Fruit fly (Drosophila melanogaster): ENCODE data around the gene CG4496.

Gene CG4496

dm6 chr2L:7222829-7223272, 33.0 kb upstream of the CG4496 start, which contains the start of gene mEFG1 (continued):
- TF ChIP-seq CG9797 (GFP tag; optimal IDR thresholded peaks at IDR 0.05): peak; percentile 60
- no peak for TF ChIP-seq CG31441 (GFP tag; IDR thresholded peaks at IDR 0.05)
- TF ChIP-seq Hsf (GFP tag; optimal IDR thresholded peaks at IDR 0.05): no peak
- TF ChIP-seq NC2α (GFP tag; optimal IDR thresholded peaks at IDR 0.05): no peak
- TF ChIP-seq dpn (GFP tag; optimal IDR thresholded peaks at IDR 0.05): no peak
- TF ChIP-seq CG7357 (GFP tag; IDR thresholded peaks at IDR 0.05): no peak
- TF ChIP-seq Blimp-1 (GFP tag; optimal IDR thresholded peaks at IDR 0.05): no peak
- no peak for TF ChIP-seq CG16863 (GFP tag; optimal IDR thresholded peaks at IDR 0.05)
- no peak for TF ChIP-seq h (optimal IDR thresholded peaks at IDR 0.05)
- TF ChIP-seq B-H1 (GFP tag; IDR thresholded peaks at IDR 0.05): no peak
- TF ChIP-seq her (GFP tag; optimal IDR thresholded peaks at IDR 0.05): no peak
- TF ChIP-seq trem (tag; optimal IDR thresholded peaks at IDR 0.05): peak; percentile 25
- TF ChIP-seq oc (tag; optimal IDR thresholded peaks at IDR 0.05): no peak
- no peak for TF ChIP-seq wor (GFP tag; IDR thresholded peaks at IDR 0.05)
- TF ChIP-seq CG17385 (GFP tag; optimal IDR thresholded peaks at IDR 0.05): no peak
- no peak for TF ChIP-seq CTCF (GFP tag; optimal IDR thresholded peaks at IDR 0.05)
- TF ChIP-seq HLHmδ (GFP tag; optimal IDR thresholded peaks at IDR 0.05): no peak
- TF ChIP-seq Asciz (GFP tag; optimal IDR thresholded peaks at IDR 0.05): no peak
- TF ChIP-seq CG42726 (GFP tag; IDR thresholded peaks at IDR 0.05; ENCODE audit: partially characterized antibody): peak; percentile 72
- TF ChIP-seq al (GFP tag; IDR thresholded peaks at IDR 0.05): no peak
- no peak for TF ChIP-seq gce (GFP tag; IDR thresholded peaks at IDR 0.05)
- peak; percentile 14 for TF ChIP-seq Sox100B (GFP tag; optimal IDR thresholded peaks at IDR 0.05)
- TF ChIP-seq CG10979 (tag; optimal IDR thresholded peaks at IDR 0.05): no peak
- no peak for TF ChIP-seq bowl (GFP tag; IDR thresholded peaks at IDR 0.05)
- no peak for TF ChIP-seq CG1647 (GFP tag; optimal IDR thresholded peaks at IDR 0.05)
- no peak for TF ChIP-seq Side (GFP tag; optimal IDR thresholded peaks at IDR 0.05)
- TF ChIP-seq org-1 (GFP tag; optimal IDR thresholded peaks at IDR 0.05): no peak
- no peak for TF ChIP-seq CG32767 (GFP tag; IDR thresholded peaks at IDR 0.05)
- peak; percentile 76 for TF ChIP-seq E2f2 (GFP tag; IDR thresholded peaks at IDR 0.05)
- TF ChIP-seq dm (GFP tag; optimal IDR thresholded peaks at IDR 0.05): peak; percentile 78
- no peak for TF ChIP-seq klu (GFP tag; IDR thresholded peaks at IDR 0.05)
- TF ChIP-seq CG10321 (GFP tag; IDR thresholded peaks at IDR 0.05): no peak
- no peak for TF ChIP-seq CG5180 (GFP tag; optimal IDR thresholded peaks at IDR 0.05)
- TF ChIP-seq ind (GFP tag; optimal IDR thresholded peaks at IDR 0.05): no peak
- TF ChIP-seq Scr (GFP tag; IDR thresholded peaks at IDR 0.05; ENCODE audit: partially characterized antibody): peak; percentile 80
- no peak for TF ChIP-seq CG7745 (tag; optimal IDR thresholded peaks at IDR 0.05)
- TF ChIP-seq Hmr (GFP tag; optimal IDR thresholded peaks at IDR 0.05): peak; percentile 5
- no peak for TF ChIP-seq ase (GFP tag; IDR thresholded peaks at IDR 0.05)
- TF ChIP-seq Poxn (GFP tag; IDR thresholded peaks at IDR 0.05): no peak
- no peak for TF ChIP-seq esg (GFP tag; conservative IDR thresholded peaks at IDR 0.05)
- no peak for TF ChIP-seq CG13424 (tag; optimal IDR thresholded peaks at IDR 0.05)
- TF ChIP-seq Nf-YA (GFP tag; IDR thresholded peaks at IDR 0.05): no peak
- peak; percentile 83 for TF ChIP-seq Dll (GFP tag; IDR thresholded peaks at IDR 0.05; ENCODE audit: partially characterized antibody)
- TF ChIP-seq ssp (GFP tag; IDR thresholded peaks at IDR 0.05): no peak
- TF ChIP-seq CG6791 (GFP tag; IDR thresholded peaks at IDR 0.05; ENCODE audit: partially characterized antibody): peak; percentile 81
- TF ChIP-seq sisA (GFP tag; IDR thresholded peaks at IDR 0.05): no peak
- TF ChIP-seq Awh (GFP tag; IDR thresholded peaks at IDR 0.05): no peak
- TF ChIP-seq caup (GFP tag; optimal IDR thresholded peaks at IDR 0.05; ENCODE audit: severe bottlenecking): no peak
- no peak for TF ChIP-seq jigr1 (GFP tag; IDR thresholded peaks at IDR 0.05)
- no peak; the same call in 1 of the 3 replicates for TF ChIP-seq zen2 (GFP tag; IDR thresholded peaks at IDR 0.05; ENCODE audit: partially characterized antibody)
- no peak for TF ChIP-seq CG6175 (GFP tag; IDR thresholded peaks at IDR 0.05)
- no peak for TF ChIP-seq Hmx (GFP tag; optimal IDR thresholded peaks at IDR 0.05)
- TF ChIP-seq dati (GFP tag; IDR thresholded peaks at IDR 0.05): no peak

Measured in whole organism, embryonic.